Fruit fly (Drosophila melanogaster): ENCODE results near the gene alphaTub85E.
A peak's percentile ranks its signal among the peaks of the same experiment; 100 is the strongest.

Gene alphaTub85E

dm6 chr3R:9733150-9733549, at the start of gene alphaTub85E:
alphaTub85E (minus strand) TSS chr3R:9733250.
- no peak for TF ChIP-seq cnc (optimal IDR thresholded peaks at IDR 0.05)
- no peak for TF ChIP-seq kay (GFP tag; ENCODE audit: borderline replicate concordance)
- TF ChIP-seq CG5204 (GFP tag; optimal IDR thresholded peaks at IDR 0.05): no peak
- TF ChIP-seq Hr96 (GFP tag; optimal IDR thresholded peaks at IDR 0.05): no peak
- TF ChIP-seq CG7045 (GFP tag; optimal IDR thresholded peaks at IDR 0.05): no peak
- TF ChIP-seq Crg-1 (GFP tag; optimal IDR thresholded peaks at IDR 0.05): no peak
- no peak for TF ChIP-seq Mnt (GFP tag; optimal IDR thresholded peaks at IDR 0.05)
- no peak for TF ChIP-seq toe (GFP tag; optimal IDR thresholded peaks at IDR 0.05)
- no peak for TF ChIP-seq cic (GFP tag; optimal IDR thresholded peaks at IDR 0.05)
- no peak for TF ChIP-seq CG11617 (GFP tag; optimal IDR thresholded peaks at IDR 0.05)
- no peak for TF ChIP-seq CG33017 (tag; optimal IDR thresholded peaks at IDR 0.05)
- no peak for TF ChIP-seq ovo (GFP tag; optimal IDR thresholded peaks at IDR 0.05)
- no peak for TF ChIP-seq CG14711 (tag; optimal IDR thresholded peaks at IDR 0.05)
- TF ChIP-seq bab1 (GFP tag; optimal IDR thresholded peaks at IDR 0.05): no peak
- TF ChIP-seq CG12768 (GFP tag; optimal IDR thresholded peaks at IDR 0.05): no peak
- no peak for TF ChIP-seq CG1620 (GFP tag; optimal IDR thresholded peaks at IDR 0.05)
- TF ChIP-seq Clk (GFP tag; optimal IDR thresholded peaks at IDR 0.05): no peak

dm6 chr3R:9779764-9780163, 46.7 kb upstream of the alphaTub85E start, which contains the start of gene CG12947:
CG12947 (plus strand) TSS chr3R:9780064.
- no peak for TF ChIP-seq CG5204 (GFP tag; optimal IDR thresholded peaks at IDR 0.05)
- TF ChIP-seq CG7045 (GFP tag; optimal IDR thresholded peaks at IDR 0.05): no peak
- TF ChIP-seq kay (GFP tag; ENCODE audit: borderline replicate concordance): no peak
- TF ChIP-seq pad (GFP tag; optimal IDR thresholded peaks at IDR 0.05): no peak
- no peak for TF ChIP-seq CG1620 (GFP tag; optimal IDR thresholded peaks at IDR 0.05)
- no peak for TF ChIP-seq tj (GFP tag; optimal IDR thresholded peaks at IDR 0.05)
- no peak for TF ChIP-seq CG14711 (tag; optimal IDR thresholded peaks at IDR 0.05)
- TF ChIP-seq toe (GFP tag; optimal IDR thresholded peaks at IDR 0.05): no peak
- no peak for TF ChIP-seq Clk (GFP tag; optimal IDR thresholded peaks at IDR 0.05)

- TF ChIP-seq ovo (GFP tag; optimal IDR thresholded peaks at IDR 0.05): peak; percentile 73
- TF ChIP-seq bab1 (GFP tag; optimal IDR thresholded peaks at IDR 0.05): peak; percentile 93
- peak; percentile 53 for TF ChIP-seq CG33017 (tag; optimal IDR thresholded peaks at IDR 0.05)
- no peak for TF ChIP-seq kay (GFP tag; ENCODE audit: borderline replicate concordance)
- TF ChIP-seq CG14711 (tag; optimal IDR thresholded peaks at IDR 0.05): peak; percentile 69
- peak; percentile 62 for TF ChIP-seq Clk (GFP tag; optimal IDR thresholded peaks at IDR 0.05)
- TF ChIP-seq Hr96 (GFP tag; optimal IDR thresholded peaks at IDR 0.05): peak; percentile 87
- TF ChIP-seq CG12768 (GFP tag; optimal IDR thresholded peaks at IDR 0.05): peak; percentile 70
- peak; percentile 92 for TF ChIP-seq toe (GFP tag; optimal IDR thresholded peaks at IDR 0.05)
- peak; percentile 90 for TF ChIP-seq Mnt (GFP tag; optimal IDR thresholded peaks at IDR 0.05)
- TF ChIP-seq cic (GFP tag; optimal IDR thresholded peaks at IDR 0.05): peak; percentile 74
- peak; percentile 42 for TF ChIP-seq CG7045 (GFP tag; optimal IDR thresholded peaks at IDR 0.05)
- peak; percentile 50 for TF ChIP-seq tj (GFP tag; optimal IDR thresholded peaks at IDR 0.05)
- no peak for TF ChIP-seq cnc (optimal IDR thresholded peaks at IDR 0.05)
- peak; percentile 94 for TF ChIP-seq CG1620 (GFP tag; optimal IDR thresholded peaks at IDR 0.05)
- peak; percentile 71 for TF ChIP-seq pad (GFP tag; optimal IDR thresholded peaks at IDR 0.05)
- peak; percentile 93 for TF ChIP-seq Crg-1 (GFP tag; optimal IDR thresholded peaks at IDR 0.05)
- peak; percentile 86 for TF ChIP-seq CG7101 (tag; optimal IDR thresholded peaks at IDR 0.05)
- peak; percentile 83 for TF ChIP-seq CG11617 (GFP tag; optimal IDR thresholded peaks at IDR 0.05)
- TF ChIP-seq CG5204 (GFP tag; optimal IDR thresholded peaks at IDR 0.05): no peak
Measured at dm6 chr3R:9777941-9778360, 44.9 kb upstream of the alphaTub85E start, which contains the start of gene RpS29. RpS29 (plus strand) TSS chr3R:9778042.

- TF ChIP-seq Crg-1 (GFP tag; optimal IDR thresholded peaks at IDR 0.05) (no peak), pad (GFP tag; optimal IDR thresholded peaks at IDR 0.05) (no peak), kay (GFP tag; ENCODE audit: borderline replicate concordance) (no peak), CG14711 (tag; optimal IDR thresholded peaks at IDR 0.05) (no peak), CG1620 (GFP tag; optimal IDR thresholded peaks at IDR 0.05) (no peak), CG7045 (GFP tag; optimal IDR thresholded peaks at IDR 0.05) (no peak), toe (GFP tag; optimal IDR thresholded peaks at IDR 0.05) (no peak), ovo (GFP tag; optimal IDR thresholded peaks at IDR 0.05) (no peak), Mnt (GFP tag; optimal IDR thresholded peaks at IDR 0.05) (no peak), tj (GFP tag; optimal IDR thresholded peaks at IDR 0.05) (no peak), cnc (optimal IDR thresholded peaks at IDR 0.05) (no peak), CG33017 (tag; optimal IDR thresholded peaks at IDR 0.05) (no peak), Hr96 (GFP tag; optimal IDR thresholded peaks at IDR 0.05) (no peak), CG7101 (tag; optimal IDR thresholded peaks at IDR 0.05) (no peak), bab1 (GFP tag; optimal IDR thresholded peaks at IDR 0.05) (no peak), Clk (GFP tag; optimal IDR thresholded peaks at IDR 0.05) (no peak), CG12768 (GFP tag; optimal IDR thresholded peaks at IDR 0.05) (no peak), CG11617 (GFP tag; optimal IDR thresholded peaks at IDR 0.05) (no peak)
Measured at dm6 chr3R:9774821-9775220, 41.8 kb upstream of the alphaTub85E start, which contains the start of gene topi. topi (plus strand) TSS chr3R:9775121.

dm6 chr3R:9774147-9774546, 41.1 kb upstream of the alphaTub85E start, which contains the start of gene Whamy:
Whamy (minus strand) TSS chr3R:9774419.
- TF ChIP-seq bab1 (GFP tag; optimal IDR thresholded peaks at IDR 0.05): no peak
- no peak for TF ChIP-seq CG7101 (tag; optimal IDR thresholded peaks at IDR 0.05)
- TF ChIP-seq Mnt (GFP tag; optimal IDR thresholded peaks at IDR 0.05): peak; percentile 36
- peak; percentile 12 for TF ChIP-seq CG33017 (tag; optimal IDR thresholded peaks at IDR 0.05)
- TF ChIP-seq CG12768 (GFP tag; optimal IDR thresholded peaks at IDR 0.05): peak; percentile 5
- TF ChIP-seq Hr96 (GFP tag; optimal IDR thresholded peaks at IDR 0.05): no peak
- TF ChIP-seq cic (GFP tag; optimal IDR thresholded peaks at IDR 0.05): peak; percentile 92
- TF ChIP-seq CG1620 (GFP tag; optimal IDR thresholded peaks at IDR 0.05): no peak

- TF ChIP-seq CG5204 (GFP tag; optimal IDR thresholded peaks at IDR 0.05): peak; percentile 97
- TF ChIP-seq kay (GFP tag; ENCODE audit: borderline replicate concordance): no peak
- peak; percentile 92 for TF ChIP-seq Mnt (GFP tag; optimal IDR thresholded peaks at IDR 0.05)
- TF ChIP-seq ovo (GFP tag; optimal IDR thresholded peaks at IDR 0.05): peak; percentile 88
- TF ChIP-seq tj (GFP tag; optimal IDR thresholded peaks at IDR 0.05): peak; percentile 78
- TF ChIP-seq Crg-1 (GFP tag; optimal IDR thresholded peaks at IDR 0.05): peak; percentile 88
- TF ChIP-seq toe (GFP tag; optimal IDR thresholded peaks at IDR 0.05): peak; percentile 96
- TF ChIP-seq Clk (GFP tag; optimal IDR thresholded peaks at IDR 0.05): peak; percentile 91
- TF ChIP-seq CG12768 (GFP tag; optimal IDR thresholded peaks at IDR 0.05): peak; percentile 97
- peak; percentile 95 for TF ChIP-seq Hr96 (GFP tag; optimal IDR thresholded peaks at IDR 0.05)
- peak; percentile 84 for TF ChIP-seq pad (GFP tag; optimal IDR thresholded peaks at IDR 0.05)
- TF ChIP-seq CG11617 (GFP tag; optimal IDR thresholded peaks at IDR 0.05): peak; percentile 96
- TF ChIP-seq CG7045 (GFP tag; optimal IDR thresholded peaks at IDR 0.05): peak; percentile 94
- peak; percentile 97 for TF ChIP-seq CG7101 (tag; optimal IDR thresholded peaks at IDR 0.05)
- TF ChIP-seq cnc (optimal IDR thresholded peaks at IDR 0.05): no peak
- peak; percentile 95 for TF ChIP-seq CG1620 (GFP tag; optimal IDR thresholded peaks at IDR 0.05)
- TF ChIP-seq bab1 (GFP tag; optimal IDR thresholded peaks at IDR 0.05): peak; percentile 98
- TF ChIP-seq CG14711 (tag; optimal IDR thresholded peaks at IDR 0.05): peak; percentile 92
- peak; percentile 98 for TF ChIP-seq CG33017 (tag; optimal IDR thresholded peaks at IDR 0.05)
- TF ChIP-seq cic (GFP tag; optimal IDR thresholded peaks at IDR 0.05): peak; percentile 94
Measured at dm6 chr3R:9771519-9771972, 38.5 kb upstream of the alphaTub85E start, which contains the start of gene CG9471. CG9471 (minus strand) TSS chr3R:9771542.
